Fruit fly (Drosophila melanogaster): ENCODE data around the gene D2hgdh.
A peak's percentile ranks its signal among the peaks of the same experiment; 100 is the strongest.

D2hgdh gene

DNA sequence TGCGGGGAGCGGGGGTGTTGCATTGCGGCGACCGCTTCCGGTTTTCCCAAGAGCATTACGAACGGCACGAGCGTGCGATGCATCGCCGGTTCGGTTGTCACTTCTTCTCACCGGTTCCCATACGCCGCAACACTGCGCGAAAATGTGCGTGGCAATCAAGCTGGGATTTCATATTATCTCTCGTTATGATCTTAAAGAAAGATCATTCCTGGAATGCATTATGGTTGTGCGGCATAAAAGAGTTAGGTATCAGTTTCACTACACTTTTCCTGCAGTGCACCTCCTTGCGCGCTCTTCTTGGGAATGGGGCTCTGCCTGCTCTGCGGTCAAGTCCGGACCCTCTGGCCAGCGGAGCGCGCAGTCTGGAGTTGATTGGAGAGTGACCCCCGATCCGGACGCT is 24.8 kb downstream of the D2hgdh start (continued):
- TF ChIP-seq CG8290 (GFP tag; optimal IDR thresholded peaks at IDR 0.05), result no peak
- TF ChIP-seq CG8290 (tag; optimal IDR thresholded peaks at IDR 0.05), result peak in 1 of 2 experiments; percentile 46
- peak; percentile 51 for TF ChIP-seq ewg (GFP tag; optimal IDR thresholded peaks at IDR 0.05)
- no peak for TF ChIP-seq Nf-YB (GFP tag; optimal IDR thresholded peaks at IDR 0.05)
- TF ChIP-seq Sox102F (GFP tag; optimal IDR thresholded peaks at IDR 0.05), result peak; percentile 71
- no peak for TF ChIP-seq amos (GFP tag; IDR thresholded peaks at IDR 0.05; ENCODE audit: partially characterized antibody)
- TF ChIP-seq az2 (GFP tag; optimal IDR thresholded peaks at IDR 0.05), result peak; percentile 49
- peak; percentile 35 for TF ChIP-seq CG6254 (GFP tag; optimal IDR thresholded peaks at IDR 0.05)
- peak; percentile 14 for TF ChIP-seq CG5245 (GFP tag; optimal IDR thresholded peaks at IDR 0.05)
- TF ChIP-seq CG14441 (GFP tag; IDR thresholded peaks at IDR 0.05), result 0 out of 2 replicates have a peak, but pooled peaks have one; percentile 14
- no peak for TF ChIP-seq usp (GFP tag; optimal IDR thresholded peaks at IDR 0.05)
- peak; percentile 53 for TF ChIP-seq CG17802 (tag; optimal IDR thresholded peaks at IDR 0.05)
- no peak for TF ChIP-seq jumu (GFP tag; optimal IDR thresholded peaks at IDR 0.05)
- no peak for TF ChIP-seq so (GFP tag; IDR thresholded peaks at IDR 0.05)
- TF ChIP-seq CG17359 (tag; optimal IDR thresholded peaks at IDR 0.05), result peak; percentile 71
- TF ChIP-seq CG10959 (GFP tag; IDR thresholded peaks at IDR 0.05), result no peak
- TF ChIP-seq Stat92E (GFP tag; optimal IDR thresholded peaks at IDR 0.05), result no peak
- peak; percentile 58; the same call in 1 of the 2 replicates for TF ChIP-seq lmd (GFP tag; IDR thresholded peaks at IDR 0.05)
- TF ChIP-seq Awh (GFP tag; IDR thresholded peaks at IDR 0.05), result peak; percentile 69
- peak; percentile 92 for TF ChIP-seq ci (GFP tag; IDR thresholded peaks at IDR 0.05)
- TF ChIP-seq bcd (GFP tag; optimal IDR thresholded peaks at IDR 0.05), result peak; percentile 53
- no peak for TF ChIP-seq CG34224 (GFP tag; IDR thresholded peaks at IDR 0.05; ENCODE audit: partially characterized antibody)
- TF ChIP-seq NC2α (GFP tag; optimal IDR thresholded peaks at IDR 0.05), result no peak
- peak; percentile 51 for TF ChIP-seq phol (tag; optimal IDR thresholded peaks at IDR 0.05)
- no peak for TF ChIP-seq luna (GFP tag; optimal IDR thresholded peaks at IDR 0.05)
- TF ChIP-seq CG4424 (GFP tag; optimal IDR thresholded peaks at IDR 0.05), result peak; percentile 47
- TF ChIP-seq Neu2 (GFP tag; optimal IDR thresholded peaks at IDR 0.05; ENCODE audit: borderline replicate concordance), result no peak
- peak in 1 of 2 experiments; percentile 42 for TF ChIP-seq Eip74EF (GFP tag; optimal IDR thresholded peaks at IDR 0.05)
- no peak for TF ChIP-seq odd (GFP tag; optimal IDR thresholded peaks at IDR 0.05)
- TF ChIP-seq CG1602 (GFP tag; optimal IDR thresholded peaks at IDR 0.05), result peak; percentile 19
- TF ChIP-seq CG2875 (GFP tag; optimal IDR thresholded peaks at IDR 0.05), result peak; percentile 41
- no peak for TF ChIP-seq emc (GFP tag; optimal IDR thresholded peaks at IDR 0.05)
- TF ChIP-seq pnt (GFP tag; optimal IDR thresholded peaks at IDR 0.05), result peak; percentile 35
- TF ChIP-seq CG9817 (tag; optimal IDR thresholded peaks at IDR 0.05), result no peak
- peak; percentile 12; the same call in 1 of the 2 replicates for TF ChIP-seq CG32767 (GFP tag; IDR thresholded peaks at IDR 0.05)
- peak; percentile 38; the same call in 1 of the 2 replicates for TF ChIP-seq ap (GFP tag; IDR thresholded peaks at IDR 0.05)
- peak; percentile 18 for TF ChIP-seq gsb-n (tag; optimal IDR thresholded peaks at IDR 0.05)
- TF ChIP-seq sob (GFP tag; IDR thresholded peaks at IDR 0.05), result no peak
- TF ChIP-seq sr (GFP tag; IDR thresholded peaks at IDR 0.05), result no peak
- TF ChIP-seq nmo (GFP tag; optimal IDR thresholded peaks at IDR 0.05), result peak; percentile 6
- 0 out of 3 replicates have a peak, but pooled peaks have one; percentile 15 for TF ChIP-seq CG2889 (GFP tag; IDR thresholded peaks at IDR 0.05)
- TF ChIP-seq p53 (GFP tag; optimal IDR thresholded peaks at IDR 0.05), result no peak
- peak; percentile 36 for TF ChIP-seq ind (GFP tag; optimal IDR thresholded peaks at IDR 0.05)
- peak; percentile 65; the same call in 2 of the 3 replicates for TF ChIP-seq Optix (GFP tag; IDR thresholded peaks at IDR 0.05)
- TF ChIP-seq hkb (optimal IDR thresholded peaks at IDR 0.05), result no peak
- peak; percentile 65 for TF ChIP-seq hkb (GFP tag; IDR thresholded peaks at IDR 0.05)
- peak; percentile 60 for TF ChIP-seq gem (tag; optimal IDR thresholded peaks at IDR 0.05)
- TF ChIP-seq Asciz (GFP tag; optimal IDR thresholded peaks at IDR 0.05), result peak; percentile 44
- TF ChIP-seq Gug (GFP tag; IDR thresholded peaks at IDR 0.05), result peak; percentile 59; the same call in 3 of the 4 replicates
- no peak for TF ChIP-seq PHDP (tag; optimal IDR thresholded peaks at IDR 0.05)
- peak; percentile 46; the same call in 1 of the 2 replicates for TF ChIP-seq E2f1 (GFP tag; IDR thresholded peaks at IDR 0.05)
